Fruit fly (Drosophila melanogaster) whole organism, pupa: Measurements from ENCODE around the gene Nt5a.
A peak's percentile ranks its signal among the peaks of the same experiment; 100 is the strongest.

Source experiments
- CG10348 ChIP-seq: fragments of 200-800 bp; sonication (Bioruptor generic); IDR thresholded peaks from 2 replicates; pipeline ENCODE4 v1.3.6; 2022; ENCODE audit warnings: missing biosample characterization, missing genetic modification characterization
- CG12605 ChIP-seq: fragments of 200-800 bp; sonication (Bioruptor generic); IDR thresholded peaks from 2 replicates; pipeline ENCODE4 v1.3.6; 2022; ENCODE audit warnings: missing biosample characterization, missing genetic modification characterization
- CG13204 ChIP-seq: fragments of 200-800 bp; sonication (Bioruptor generic); optimal IDR thresholded peaks from 2 replicates; lab custom pipeline; 2018; ENCODE audit warnings: missing biosample characterization, mild to moderate bottlenecking, missing genetic modification characterization, moderate library complexity
- CG17806 ChIP-seq: fragments of 200-800 bp; sonication (Bioruptor generic); optimal IDR thresholded peaks from 2 replicates; lab custom pipeline; 2018; ENCODE audit warnings: missing biosample characterization, mild to moderate bottlenecking, missing genetic modification characterization, moderate library complexity
- CG34367 ChIP-seq: fragments of 200-800 bp; sonication (Bioruptor generic); optimal IDR thresholded peaks from 2 replicates; lab custom pipeline; 2018; ENCODE audit warnings: missing biosample characterization, mild to moderate bottlenecking, missing genetic modification characterization
- CG8159 ChIP-seq: fragments of 200-800 bp; sonication (Bioruptor generic); optimal IDR thresholded peaks from 3 replicates; lab custom pipeline; 2018; ENCODE audit warnings: missing biosample characterization, mild to moderate bottlenecking, missing genetic modification characterization, moderate library complexity
- CG8301 ChIP-seq: fragments of 200-800 bp; sonication (Bioruptor generic); optimal IDR thresholded peaks from 2 replicates; lab custom pipeline; 2018; ENCODE audit warnings: missing biosample characterization, mild to moderate bottlenecking, missing genetic modification characterization
- CG9948 ChIP-seq: fragments of 200-800 bp; sonication (Bioruptor generic); optimal IDR thresholded peaks from 2 replicates; lab custom pipeline; 2018; ENCODE audit warnings: missing biosample characterization, mild to moderate bottlenecking, missing genetic modification characterization, moderate library complexity
- D1 ChIP-seq: fragments of 200-800 bp; sonication (Bioruptor generic); optimal IDR thresholded peaks from 2 replicates; lab custom pipeline; 2018; ENCODE audit warnings: missing biosample characterization, mild to moderate bottlenecking, missing genetic modification characterization, moderate library complexity
- EcR ChIP-seq: fragments of 200-800 bp; sonication (Bioruptor generic); optimal IDR thresholded peaks from 3 replicates; lab custom pipeline; 2019; ENCODE audit warnings: missing biosample characterization, missing genetic modification characterization, mild to moderate bottlenecking, moderate library complexity, missing genetic modification reagents
- Snoo ChIP-seq: fragments of 200-800 bp; sonication (Bioruptor generic); optimal IDR thresholded peaks from 3 replicates; lab custom pipeline; 2017; ENCODE audit warnings: missing biosample characterization, mild to moderate bottlenecking, missing genetic modification characterization, inconsistent platforms
- fd96Ca ChIP-seq: fragments of 200-800 bp; sonication (Bioruptor generic); IDR thresholded peaks from 3 replicates; pipeline ENCODE4 v1.3.6; 2022; ENCODE audit warnings: missing biosample characterization, missing genetic modification characterization
- rn ChIP-seq: fragments of 200-800 bp; sonication (Bioruptor generic); IDR thresholded peaks from 2 replicates; pipeline ENCODE4 v1.3.6; 2022; ENCODE audit warnings: missing biosample characterization, missing genetic modification characterization

dm6 chr3L:1264998-1265397 lies 42.2 kb downstream of the Nt5a start:
- TF ChIP-seq CG34367, result no peak
- no peak for TF ChIP-seq CG13204 (GFP tag; lab: Kevin White, UChicago)
- TF ChIP-seq EcR, result no peak
- TF ChIP-seq rn (GFP tag; lab: Robert Waterston, UW), result no peak
- TF ChIP-seq fd96Ca (GFP tag; lab: Robert Waterston, UW), result no peak
- peak; percentile 25 for TF ChIP-seq CG8159 (tag; lab: Kevin White, UChicago)
- TF ChIP-seq CG8301, result peak; percentile 33
- TF ChIP-seq CG12605 (GFP tag; lab: Robert Waterston, UW), result no peak
- TF ChIP-seq CG17806 (tag; lab: Kevin White, UChicago), result no peak
- no peak for TF ChIP-seq D1 (tag; lab: Kevin White, UChicago)
- TF ChIP-seq CG10348, result no peak
- TF ChIP-seq CG9948 (tag; lab: Kevin White, UChicago), result peak; percentile 25
- peak; percentile 7 for TF ChIP-seq Snoo (tag; lab: Kevin White, UChicago)
